Fruit fly (Drosophila melanogaster) whole organism, wandering third instar larva: ENCODE measurements around the gene dpr16.

ENCODE experiments used
- N ChIP-seq: fragments of >200 bp; optimal IDR thresholded peaks from 2 replicates; lab custom pipeline; 2018; ENCODE audit warnings: missing biosample characterization, missing external identifiers, missing genetic modification characterization
- h ChIP-seq: fragments of 200-800 bp; sonication (Bioruptor generic); optimal IDR thresholded peaks from 3 replicates; lab custom pipeline; 2016; ENCODE audit warnings: missing biosample characterization, mild to moderate bottlenecking, missing genetic modification characterization

DNA sequence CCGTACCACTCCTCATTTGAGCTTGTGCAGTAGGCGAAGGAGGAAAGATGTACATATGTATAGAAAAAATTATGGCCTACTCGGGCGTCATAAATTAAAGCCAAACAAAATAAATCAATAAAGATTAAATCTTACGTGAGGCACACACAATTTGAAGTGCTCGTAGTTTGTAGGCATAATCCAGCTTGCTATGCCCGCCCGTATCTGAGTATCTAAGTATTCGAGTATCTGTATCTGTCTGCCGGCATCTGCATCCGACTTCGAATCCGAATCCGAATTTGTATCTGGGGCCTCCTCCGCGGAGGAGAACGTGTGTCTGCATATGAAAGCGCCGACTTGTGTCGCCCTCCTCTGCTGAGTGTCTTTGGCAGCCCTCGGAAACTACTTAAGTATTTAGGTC lies 34.3 kb upstream of the dpr16 start:
- TF ChIP-seq N (GFP tag; lab: Kevin White, UChicago) (no peak), h (GFP tag; lab: Kevin White, UChicago) (no peak)
